Worm (Caenorhabditis elegans): ENCODE measurements around the gene nmr-2.

- no peak for TF ChIP-seq snpc-4 (tag; optimal IDR thresholded peaks at IDR 0.05)
- TF ChIP-seq blmp-1 (tag; optimal IDR thresholded peaks at IDR 0.05), result no peak
- TF ChIP-seq unc-39 (tag; optimal IDR thresholded peaks at IDR 0.05), result no peak
- TF ChIP-seq mep-1 (tag; optimal IDR thresholded peaks at IDR 0.05), result no peak
- no peak for TF ChIP-seq lin-13 (tag; optimal IDR thresholded peaks at IDR 0.05)
- TF ChIP-seq ztf-11 (tag; optimal IDR thresholded peaks at IDR 0.05), result no peak
- TF ChIP-seq unc-62 (GFP tag; optimal IDR thresholded peaks at IDR 0.05), result no peak
- no peak for TF ChIP-seq pha-4 (tag; optimal IDR thresholded peaks at IDR 0.05)
- TF ChIP-seq elt-3 (tag; optimal IDR thresholded peaks at IDR 0.05), result no peak
- TF ChIP-seq nhr-28 (tag; optimal IDR thresholded peaks at IDR 0.05), result no peak
- no peak for TF ChIP-seq ceh-43 (GFP tag; optimal IDR thresholded peaks at IDR 0.05)
- TF ChIP-seq elt-1 (tag; optimal IDR thresholded peaks at IDR 0.05; ENCODE audit: borderline replicate concordance, insufficient read depth), result no peak
- peak; percentile 6 for TF ChIP-seq unc-120 (tag; optimal IDR thresholded peaks at IDR 0.05; ENCODE audit: poor library complexity, severe bottlenecking)
Measured at ce11 chrV:15015799-15016198, 4.3 kb upstream of the nmr-2 start.

Data from whole organism, mixed stage, embryonic.